Worm (Caenorhabditis elegans) whole organism, L1 larva: ENCODE data around the gene nspf-3.

Experiments used
- dpl-1 ChIP-seq, 3 experiments: fragments of 150-350 bp in 2 of 3; sonication (generic microtip) in 1 of 3; optimal IDR thresholded peaks; 2 replicates each; lab custom pipeline; 2014 to 2017; ENCODE audit warnings: missing biosample characterization in 3 of 3, missing genetic modification characterization in 3 of 3, missing genetic modification reagents in 3 of 3
- fkh-10 ChIP-seq: sonication (generic microtip); optimal IDR thresholded peaks from 2 replicates; lab custom pipeline; 2017; ENCODE audit warnings: missing biosample characterization, missing genetic modification reagents, missing genetic modification characterization
- lin-39 ChIP-seq: fragments of 150-350 bp; optimal IDR thresholded peaks from 2 replicates; lab custom pipeline; 2014; ENCODE audit warnings: missing biosample characterization, missing genetic modification reagents, missing genetic modification characterization
- nhr-76 ChIP-seq: sonication (generic microtip); optimal IDR thresholded peaks from 2 replicates; lab custom pipeline; 2017; ENCODE audit warnings: missing biosample characterization, missing genetic modification characterization
- unc-130 ChIP-seq: fragments of 150-350 bp; optimal IDR thresholded peaks from 2 replicates; lab custom pipeline; 2017; ENCODE audit warnings: missing biosample characterization, missing genetic modification characterization, inconsistent platforms

DNA sequence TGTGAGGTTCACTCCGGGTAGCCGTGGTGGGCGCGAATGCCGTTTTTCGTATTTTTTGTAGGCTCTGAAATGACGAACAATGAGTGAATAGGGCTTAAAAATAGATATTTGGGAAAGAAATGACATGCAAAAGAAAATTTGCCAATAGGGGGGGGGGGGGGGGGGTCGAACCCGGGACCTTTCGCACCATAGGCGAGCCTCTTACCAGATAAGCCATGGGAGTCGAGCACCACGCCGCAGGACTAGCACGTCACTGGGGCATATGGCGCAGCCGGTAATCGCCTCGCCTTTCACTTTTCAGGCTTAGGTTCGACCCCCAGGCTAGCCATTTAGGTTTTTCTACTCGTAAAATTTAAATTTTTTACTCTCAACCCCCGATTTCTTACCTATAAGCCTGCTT lies 29.2 kb upstream of the nspf-3 start:
- no peak for TF ChIP-seq unc-130 (tag; lab: Kevin White, UChicago)
- no peak for TF ChIP-seq lin-39 (tag; lab: Kevin White, UChicago)
- no peak for TF ChIP-seq dpl-1 (GFP tag; optimal IDR thresholded peaks at IDR 0.05; lab: Kevin White, UChicago)
- TF ChIP-seq fkh-10 (GFP tag; lab: Kevin White, UChicago): no peak
- no peak for TF ChIP-seq nhr-76
